Fruit fly (Drosophila melanogaster) Kc167 (cell line): ENCODE results near the gene Cpr64Aa.

Source experiments
- Myc ChIP-seq: fragments of >200 bp; optimal IDR thresholded peaks from 2 replicates; lab custom pipeline; 2017; ENCODE audit warnings: missing external identifiers
- Sin3A ChIP-seq: fragments of >200 bp; optimal IDR thresholded peaks from 2 replicates; lab custom pipeline; 2018; ENCODE audit warnings: missing external identifiers
- h ChIP-seq: fragments of >200 bp; optimal IDR thresholded peaks from 3 replicates; lab custom pipeline; 2018; ENCODE audit warnings: missing external identifiers
- insv ChIP-seq: fragments of >200 bp; optimal IDR thresholded peaks from 3 replicates; lab custom pipeline; 2018; ENCODE audit warnings: missing external identifiers
- psq ChIP-seq: fragments of >200 bp; optimal IDR thresholded peaks from 2 replicates; lab custom pipeline; 2017; ENCODE audit warnings: missing external identifiers
- ttk ChIP-seq: sonication (Bioruptor generic); optimal IDR thresholded peaks from 2 replicates; lab custom pipeline; 2017; ENCODE audit warnings: missing external identifiers

dm6 chr3L:4211440-4211839, 2.5 kb upstream of the Cpr64Aa start, which contains the start of gene Cpr64Ab:
- TF ChIP-seq psq (lab: Kevin White, UChicago) (no peak), Sin3A (lab: Kevin White, UChicago) (no peak), Myc (lab: Kevin White, UChicago) (no peak), ttk (lab: Kevin White, UChicago) (no peak), insv (lab: Kevin White, UChicago) (no peak), h (lab: Kevin White, UChicago) (no peak)
